Fruit fly (Drosophila melanogaster): ENCODE measurements around the gene CG16753.

Gene CG16753

DNA sequence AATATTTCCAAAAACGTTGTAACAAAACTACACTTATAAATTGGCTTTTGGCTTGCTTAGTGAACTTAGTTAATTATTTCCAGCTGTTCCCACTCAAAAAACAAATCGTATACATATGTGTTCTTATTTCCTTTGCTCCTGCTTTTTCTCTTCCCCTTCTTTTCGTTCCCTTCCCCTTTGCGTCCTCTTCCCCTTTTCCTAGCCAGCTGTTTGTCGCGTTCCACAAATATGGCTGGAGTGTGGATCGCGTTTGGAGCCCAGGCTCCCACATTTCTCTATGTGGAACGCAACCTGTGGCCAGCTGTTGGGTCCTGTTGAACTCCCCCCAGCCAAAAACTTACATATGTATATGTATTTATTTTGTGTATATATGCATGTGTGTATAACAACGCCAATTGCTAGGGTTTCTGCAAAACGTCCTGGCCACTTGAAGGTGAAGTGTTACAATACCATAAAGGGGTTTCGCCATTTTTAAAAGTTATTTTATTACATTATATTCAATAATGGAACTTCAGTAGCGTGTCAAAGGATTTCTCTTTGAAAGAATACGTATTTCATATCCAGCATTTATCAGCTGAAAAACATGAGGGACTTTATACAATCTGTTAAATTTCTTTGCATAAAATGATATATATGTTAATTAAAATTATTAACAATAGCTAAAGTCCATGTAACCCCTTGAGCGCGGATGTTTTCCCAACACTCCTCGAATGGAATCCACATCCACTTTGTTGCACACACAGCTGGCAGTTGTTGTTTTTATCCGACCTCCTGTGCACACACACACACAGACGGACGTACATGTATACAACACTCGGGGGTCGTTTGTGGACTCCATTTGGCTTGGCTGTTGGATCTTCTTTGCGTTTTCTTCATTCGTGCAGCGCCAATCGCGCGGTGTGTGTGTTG is 17.1 kb downstream of the CG16753 start:
- no peak for TF ChIP-seq Sin3A (optimal IDR thresholded peaks at IDR 0.05)
- no peak for TF ChIP-seq ttk (optimal IDR thresholded peaks at IDR 0.05)
- no peak for TF ChIP-seq h (optimal IDR thresholded peaks at IDR 0.05)
- TF ChIP-seq psq (optimal IDR thresholded peaks at IDR 0.05): no peak
- TF ChIP-seq insv (optimal IDR thresholded peaks at IDR 0.05): no peak
- TF ChIP-seq Myc (optimal IDR thresholded peaks at IDR 0.05): no peak

DNA sequence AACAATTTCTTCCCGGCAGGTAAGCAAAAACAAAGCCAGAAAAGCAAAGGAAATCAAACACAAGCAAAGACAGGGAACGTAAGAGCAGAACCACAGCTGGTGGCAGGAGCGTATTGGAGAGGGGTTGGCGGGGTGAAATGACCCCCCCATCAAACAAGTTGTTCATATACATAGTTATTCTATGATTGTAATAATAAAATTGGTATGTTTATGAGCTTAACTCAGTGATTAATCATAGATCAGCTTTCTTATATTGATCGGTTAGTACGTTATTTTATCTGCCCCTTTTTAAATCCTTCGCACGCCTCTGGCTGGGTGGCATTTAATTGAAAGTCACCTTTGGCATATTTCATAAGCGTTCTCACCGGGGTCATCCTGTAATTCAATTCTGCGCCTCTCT is 18.6 kb downstream of the CG16753 start:
- no peak for TF ChIP-seq Myc (optimal IDR thresholded peaks at IDR 0.05)
- no peak for TF ChIP-seq h (optimal IDR thresholded peaks at IDR 0.05)
- TF ChIP-seq insv (optimal IDR thresholded peaks at IDR 0.05): no peak

DNA sequence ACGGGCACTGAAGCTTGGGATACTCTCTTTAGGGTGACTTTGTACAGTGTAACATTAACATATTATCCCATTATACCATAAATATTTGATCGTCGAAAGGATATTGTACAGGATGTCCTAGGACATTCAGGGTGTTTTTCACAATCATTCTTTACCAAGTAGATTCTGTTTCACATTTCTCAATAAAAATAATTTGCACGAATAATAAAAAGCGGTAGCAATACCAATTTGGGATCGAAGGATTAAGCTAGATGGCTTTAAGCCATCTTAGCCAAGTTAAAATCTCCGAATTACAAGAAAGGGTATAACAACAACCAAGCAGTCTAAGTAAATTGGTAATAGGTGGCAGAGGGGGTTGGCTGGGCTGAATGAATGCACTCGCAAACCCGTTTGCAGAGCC is 19.5 kb downstream of the CG16753 start:
- no peak for TF ChIP-seq psq (optimal IDR thresholded peaks at IDR 0.05)
- TF ChIP-seq h (optimal IDR thresholded peaks at IDR 0.05): no peak
- TF ChIP-seq Myc (optimal IDR thresholded peaks at IDR 0.05): no peak
- no peak for TF ChIP-seq Sin3A (optimal IDR thresholded peaks at IDR 0.05)
- no peak for TF ChIP-seq insv (optimal IDR thresholded peaks at IDR 0.05)

DNA sequence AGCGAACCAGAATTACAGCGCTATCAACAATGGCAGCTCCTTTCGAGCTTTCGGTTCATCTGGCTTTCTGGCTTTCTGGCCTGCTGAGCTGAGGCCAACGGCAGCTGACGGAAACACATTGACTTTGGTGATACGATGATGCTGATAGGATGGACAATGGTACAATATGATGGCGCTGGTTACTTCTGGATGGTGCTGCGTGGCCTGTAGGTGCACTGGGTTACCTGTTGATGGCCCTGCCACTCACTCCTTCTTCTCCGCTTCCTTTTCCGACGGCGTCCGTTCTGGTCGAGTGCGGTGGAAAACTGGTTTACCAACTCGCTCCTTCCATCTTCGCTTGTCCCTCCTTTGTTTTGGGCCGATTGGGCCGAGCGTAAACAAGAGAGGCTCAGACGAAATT is 19.9 kb downstream of the CG16753 start:
- no peak for TF ChIP-seq Sin3A (optimal IDR thresholded peaks at IDR 0.05)

DNA sequence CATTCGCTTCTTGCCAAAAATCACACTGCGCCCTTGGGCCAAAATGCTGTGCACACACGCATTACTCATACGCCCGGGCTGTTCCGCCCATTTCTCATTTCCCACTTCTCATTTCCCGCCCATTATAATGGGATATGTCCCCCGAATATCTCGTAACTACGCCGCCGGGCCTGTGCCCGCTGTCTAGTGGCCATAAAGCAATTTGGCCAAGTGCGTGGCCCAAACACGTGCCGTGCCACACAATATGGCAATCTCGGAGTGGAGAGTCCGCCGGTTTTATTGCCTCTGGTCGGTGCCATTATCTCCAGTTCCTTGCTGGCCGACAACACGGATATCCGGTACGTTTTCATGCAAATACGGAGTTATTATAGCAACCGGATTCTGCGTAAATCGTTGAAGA is 22.1 kb downstream of the CG16753 start:
- TF ChIP-seq Sin3A (optimal IDR thresholded peaks at IDR 0.05): no peak

DNA sequence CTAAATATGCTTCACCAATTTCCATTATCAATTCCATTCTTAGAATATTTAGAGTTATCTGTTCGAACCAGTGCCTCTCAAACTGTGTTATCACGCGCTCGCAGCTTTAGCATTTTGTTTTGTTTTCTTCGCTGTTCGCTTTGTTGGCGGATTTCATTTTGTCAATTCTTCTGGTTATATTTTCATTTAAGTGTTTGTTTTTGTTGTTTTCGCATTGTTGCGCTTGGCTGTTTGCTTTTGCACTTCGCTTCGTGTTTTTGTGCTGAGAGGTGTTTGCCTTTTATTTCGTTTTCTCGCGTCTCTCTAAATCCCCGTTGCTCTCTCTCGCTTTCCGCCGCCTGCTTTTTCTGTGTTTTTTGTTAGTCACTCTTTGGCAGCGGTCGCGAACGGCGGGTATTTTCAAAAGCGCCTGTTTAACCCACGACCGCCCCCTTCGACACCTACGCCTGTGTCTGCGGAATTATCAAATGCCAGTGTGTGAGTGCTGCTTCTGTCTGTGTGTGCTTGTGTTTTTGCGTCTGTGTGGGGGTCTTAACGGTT is 22.8 kb downstream of the CG16753 start:
- TF ChIP-seq ttk (optimal IDR thresholded peaks at IDR 0.05): no peak
- TF ChIP-seq h (optimal IDR thresholded peaks at IDR 0.05): no peak
- no peak for TF ChIP-seq insv (optimal IDR thresholded peaks at IDR 0.05)
- no peak for TF ChIP-seq Myc (optimal IDR thresholded peaks at IDR 0.05)
- TF ChIP-seq Sin3A (optimal IDR thresholded peaks at IDR 0.05): no peak
- no peak for TF ChIP-seq psq (optimal IDR thresholded peaks at IDR 0.05)

DNA sequence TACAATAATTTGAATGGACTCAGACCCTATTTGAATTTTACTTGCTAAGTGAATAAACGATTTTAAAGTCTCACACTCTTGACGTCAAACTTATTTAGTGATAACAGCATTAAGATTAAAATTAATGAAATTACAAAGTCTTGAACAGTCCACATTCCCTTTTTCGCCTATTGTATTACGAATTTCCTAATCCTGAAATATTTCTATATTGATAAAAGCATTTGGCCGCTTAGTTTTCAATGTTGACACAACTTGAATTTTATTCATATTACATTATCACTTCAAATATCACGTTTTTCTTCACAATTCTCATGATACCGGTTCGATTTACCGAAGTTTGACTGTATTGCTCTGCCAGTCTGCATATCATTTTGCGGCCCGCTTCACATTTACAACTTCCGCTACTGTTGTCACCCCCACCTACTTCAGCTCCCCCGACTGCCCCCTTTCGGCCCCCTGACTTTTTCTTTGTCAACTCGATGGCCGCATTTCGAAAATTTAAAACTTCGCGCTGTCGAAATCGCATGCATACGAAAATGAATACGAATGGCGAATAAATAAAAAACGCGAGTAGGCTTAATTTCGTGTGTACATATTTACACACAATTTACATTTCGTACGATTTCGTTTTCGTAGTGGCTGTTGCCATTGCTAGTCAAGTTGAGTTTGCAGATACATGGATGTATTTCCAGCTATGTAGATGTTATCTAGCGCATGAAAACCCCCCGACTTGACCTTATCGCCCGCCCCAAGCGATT is 23.7 kb downstream of the CG16753 start:
- no peak for TF ChIP-seq insv (optimal IDR thresholded peaks at IDR 0.05)
- TF ChIP-seq Sin3A (optimal IDR thresholded peaks at IDR 0.05): no peak
- no peak for TF ChIP-seq Myc (optimal IDR thresholded peaks at IDR 0.05)
- no peak for TF ChIP-seq h (optimal IDR thresholded peaks at IDR 0.05)
- TF ChIP-seq psq (optimal IDR thresholded peaks at IDR 0.05): no peak
- no peak for TF ChIP-seq ttk (optimal IDR thresholded peaks at IDR 0.05)

DNA sequence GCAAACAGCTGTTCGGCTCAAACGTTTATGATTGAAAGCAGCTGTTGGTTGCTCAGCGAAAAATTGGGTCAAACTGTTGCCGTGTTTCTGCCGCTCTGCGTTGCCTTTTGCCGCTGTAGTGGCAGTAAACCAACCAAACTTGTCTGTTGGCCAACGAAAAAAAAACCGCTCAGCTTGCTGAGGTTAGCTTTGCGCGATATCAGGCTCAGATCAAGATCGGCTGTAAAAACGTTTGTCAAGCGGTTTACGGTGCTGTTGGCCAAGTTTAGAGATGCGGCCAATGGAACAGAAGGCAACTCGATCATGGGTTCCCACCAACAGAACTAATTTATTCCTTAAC is 24.2 kb downstream of the CG16753 start:
- TF ChIP-seq ttk (optimal IDR thresholded peaks at IDR 0.05) (no peak), Myc (optimal IDR thresholded peaks at IDR 0.05) (no peak), psq (optimal IDR thresholded peaks at IDR 0.05) (no peak), Sin3A (optimal IDR thresholded peaks at IDR 0.05) (no peak), insv (optimal IDR thresholded peaks at IDR 0.05) (no peak)

DNA sequence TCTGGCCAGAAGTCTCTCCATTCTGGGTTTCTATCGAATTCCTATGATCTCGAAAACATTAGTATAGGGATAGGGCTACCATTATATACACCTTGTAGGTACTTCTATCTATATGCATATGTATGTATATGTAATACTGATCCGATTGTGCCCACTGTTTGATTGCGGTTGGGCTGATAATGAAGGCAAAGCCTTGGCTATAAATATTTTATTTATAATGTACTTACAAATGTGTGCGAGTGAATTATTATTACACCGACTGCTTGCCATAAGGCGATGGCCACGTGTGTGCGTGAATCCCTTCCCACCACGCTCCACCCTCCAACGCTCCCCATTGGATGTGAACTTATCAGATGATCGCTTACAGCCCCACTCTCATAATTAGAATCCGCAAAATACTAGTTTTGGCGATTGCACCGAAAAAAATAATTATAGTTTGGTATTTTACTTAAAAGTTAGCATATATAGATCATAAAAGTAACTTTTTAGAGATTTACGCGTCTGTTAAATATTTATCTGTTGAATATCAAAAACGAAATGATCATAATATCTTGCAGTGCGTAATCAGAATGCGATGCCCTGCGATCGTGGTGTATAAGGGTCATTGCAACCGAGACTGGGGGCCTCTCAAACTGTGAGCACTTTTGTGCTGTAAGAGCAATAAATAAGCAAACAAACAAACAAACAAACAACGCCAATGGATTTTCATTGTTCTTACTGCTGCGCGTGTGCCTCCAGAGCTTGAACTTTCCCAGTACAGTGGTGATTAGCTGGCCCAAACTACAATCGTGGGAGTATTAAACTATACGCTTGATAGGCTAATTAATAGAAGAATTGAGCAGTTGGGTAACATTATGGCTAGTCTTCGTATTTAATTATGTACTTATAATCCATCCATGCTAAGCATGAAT is 25.5 kb downstream of the CG16753 start:
- TF ChIP-seq psq (optimal IDR thresholded peaks at IDR 0.05) (no peak), h (optimal IDR thresholded peaks at IDR 0.05) (no peak), Myc (optimal IDR thresholded peaks at IDR 0.05) (no peak), ttk (optimal IDR thresholded peaks at IDR 0.05) (no peak)

DNA sequence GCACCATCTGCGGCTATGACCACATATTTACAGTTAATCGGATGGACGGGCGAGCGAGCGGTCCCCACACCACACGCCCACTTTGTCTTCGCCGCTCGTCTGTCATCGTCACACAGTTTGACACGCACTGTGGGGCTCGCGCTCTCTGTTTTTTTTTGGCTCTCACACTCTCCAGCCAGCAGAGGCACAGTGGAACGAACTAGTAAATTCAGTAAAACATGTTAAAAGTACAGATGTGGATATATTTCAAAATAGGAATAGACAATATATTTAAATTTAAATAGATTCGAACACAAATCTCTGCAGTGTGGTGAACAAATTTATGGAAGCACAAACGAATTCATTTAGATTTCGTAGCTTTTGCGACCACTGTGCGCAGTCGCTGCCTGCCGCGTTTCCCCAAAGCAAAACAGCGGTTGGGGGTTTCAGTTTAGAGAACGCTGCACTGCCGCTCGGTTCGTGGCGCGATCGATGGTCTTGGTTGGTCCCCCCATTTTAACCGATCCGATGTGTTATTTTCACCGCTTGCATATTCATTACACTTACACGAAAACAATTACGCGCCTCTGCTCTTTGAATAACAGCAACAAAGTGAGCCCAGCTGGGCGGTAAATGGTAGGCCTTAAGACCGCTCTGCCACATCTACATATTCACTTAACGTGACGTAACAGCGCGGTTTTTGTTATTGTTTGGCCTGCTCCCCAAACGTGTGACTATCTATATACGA is 26.4 kb downstream of the CG16753 start:
- TF ChIP-seq Myc (optimal IDR thresholded peaks at IDR 0.05): no peak
- no peak for TF ChIP-seq Sin3A (optimal IDR thresholded peaks at IDR 0.05)
- TF ChIP-seq psq (optimal IDR thresholded peaks at IDR 0.05): no peak
- no peak for TF ChIP-seq ttk (optimal IDR thresholded peaks at IDR 0.05)
- no peak for TF ChIP-seq insv (optimal IDR thresholded peaks at IDR 0.05)
- TF ChIP-seq h (optimal IDR thresholded peaks at IDR 0.05): no peak

DNA sequence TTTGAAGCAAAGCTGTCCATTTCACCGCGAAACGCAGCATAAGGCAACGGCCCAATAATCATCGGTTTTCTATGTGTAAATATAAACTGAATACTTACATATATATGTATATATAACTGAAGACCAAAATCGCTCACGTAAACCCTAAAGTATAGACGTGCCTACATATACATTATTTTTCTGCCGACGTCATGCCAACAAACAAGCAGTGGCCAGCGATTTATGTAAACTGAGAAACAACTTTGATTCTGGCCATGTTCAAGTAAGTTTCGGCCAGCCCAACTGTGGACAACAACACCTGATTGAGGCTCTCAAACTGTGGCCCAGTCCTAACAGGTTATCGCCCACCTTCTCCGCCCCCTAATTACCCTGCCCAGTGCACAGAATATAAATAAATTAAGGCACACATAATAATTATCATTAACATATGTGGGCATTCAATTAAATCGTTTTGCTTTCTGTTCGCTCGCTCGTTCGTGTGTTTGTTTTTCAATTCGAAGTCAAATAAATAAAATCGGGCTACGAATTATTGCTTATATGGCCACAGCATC is 27.2 kb downstream of the CG16753 start:
- TF ChIP-seq ttk (optimal IDR thresholded peaks at IDR 0.05): no peak
- no peak for TF ChIP-seq insv (optimal IDR thresholded peaks at IDR 0.05)
- TF ChIP-seq Myc (optimal IDR thresholded peaks at IDR 0.05): no peak

All from Kc167 (cell line).